Fruit fly (Drosophila melanogaster) whole organism, prepupa: Measurements from ENCODE around the gene CG12951.

Experiments used
- Blimp-1 ChIP-seq: fragments of 200-800 bp; sonication (Bioruptor generic); optimal IDR thresholded peaks from 3 replicates; lab custom pipeline; 2017; ENCODE audit warnings: missing biosample characterization, missing genetic modification characterization, mild to moderate bottlenecking, moderate library complexity, missing genetic modification reagents
- CG10631 ChIP-seq: fragments of 200-800 bp; sonication (Bioruptor generic); optimal IDR thresholded peaks from 2 replicates; lab custom pipeline; 2016; ENCODE audit warnings: missing biosample characterization, missing genetic modification characterization
- CG10669 ChIP-seq: fragments of 200-800 bp; sonication (Bioruptor generic); optimal IDR thresholded peaks from 3 replicates; lab custom pipeline; 2018; ENCODE audit warnings: missing biosample characterization, mild to moderate bottlenecking, missing genetic modification characterization, moderate library complexity
- CG11294 ChIP-seq: fragments of 200-800 bp; sonication (Bioruptor generic); IDR thresholded peaks from 2 replicates; pipeline ENCODE4 v1.3.6; 2022; ENCODE audit warnings: missing biosample characterization, missing genetic modification characterization
- CG11762 ChIP-seq: fragments of 200-800 bp; sonication (Bioruptor generic); optimal IDR thresholded peaks from 3 replicates; lab custom pipeline; 2016; ENCODE audit warnings: missing biosample characterization, missing genetic modification characterization; ENCODE audit not compliant: insufficient read depth
- CG11902 ChIP-seq: fragments of 200-800 bp; sonication (Bioruptor generic); optimal IDR thresholded peaks from 3 replicates; lab custom pipeline; 2016; ENCODE audit warnings: missing biosample characterization, missing genetic modification characterization
- CG15336 ChIP-seq: fragments of 200-800 bp; sonication (Bioruptor generic); IDR thresholded peaks from 2 replicates; pipeline ENCODE4 v1.3.6; 2022; ENCODE audit warnings: missing biosample characterization, missing genetic modification characterization
- CG16779 ChIP-seq: fragments of 200-800 bp; sonication (Bioruptor generic); optimal IDR thresholded peaks from 3 replicates; lab custom pipeline; 2017; ENCODE audit warnings: missing biosample characterization, mild to moderate bottlenecking, missing genetic modification characterization
- CG31627 ChIP-seq: fragments of 200-800 bp; sonication (Bioruptor generic); optimal IDR thresholded peaks from 3 replicates; lab custom pipeline; 2016; ENCODE audit warnings: missing biosample characterization, missing genetic modification characterization
- CG32006 ChIP-seq: fragments of 200-800 bp; sonication (Bioruptor generic); optimal IDR thresholded peaks from 3 replicates; lab custom pipeline; 2017; ENCODE audit warnings: missing biosample characterization, mild to moderate bottlenecking, missing genetic modification characterization
- CG3919 ChIP-seq: fragments of 200-800 bp; sonication (Bioruptor generic); optimal IDR thresholded peaks from 3 replicates; lab custom pipeline; 2016; ENCODE audit warnings: missing biosample characterization, missing genetic modification characterization
- CG6163 ChIP-seq: fragments of 200-800 bp; sonication (Bioruptor generic); IDR thresholded peaks from 3 replicates; pipeline ENCODE4 v1.3.6; 2022; ENCODE audit warnings: missing biosample characterization, missing genetic modification characterization
- CG6276 ChIP-seq: fragments of 200-800 bp; sonication (Bioruptor generic); optimal IDR thresholded peaks from 2 replicates; lab custom pipeline; 2017; ENCODE audit warnings: missing biosample characterization, mild to moderate bottlenecking, missing genetic modification characterization
- CG6792 ChIP-seq: fragments of 200-800 bp; sonication (Bioruptor generic); optimal IDR thresholded peaks from 3 replicates; lab custom pipeline; 2016; ENCODE audit warnings: missing biosample characterization, missing genetic modification characterization
- CG6854 ChIP-seq: fragments of 200-800 bp; sonication (Bioruptor generic); optimal IDR thresholded peaks from 2 replicates; lab custom pipeline; 2017; ENCODE audit warnings: missing biosample characterization, mild to moderate bottlenecking, missing genetic modification characterization
- CG7368 ChIP-seq: fragments of 200-800 bp; sonication (Bioruptor generic); optimal IDR thresholded peaks from 3 replicates; lab custom pipeline; 2016; ENCODE audit warnings: missing biosample characterization, missing genetic modification characterization
- CG8319 ChIP-seq: fragments of 200-800 bp; sonication (Bioruptor generic); optimal IDR thresholded peaks from 3 replicates; lab custom pipeline; 2016; ENCODE audit warnings: missing biosample characterization, missing genetic modification characterization
- Eip75B ChIP-seq: fragments of 200-800 bp; sonication (Bioruptor generic); optimal IDR thresholded peaks from 3 replicates; lab custom pipeline; 2016; ENCODE audit warnings: missing biosample characterization, missing genetic modification characterization
- Eip78C ChIP-seq: fragments of 200-800 bp; sonication (Bioruptor generic); peaks from one replicate; lab custom pipeline; 2016; ENCODE audit warnings: missing biosample characterization, missing genetic modification characterization
- Eip93F ChIP-seq: fragments of 200-800 bp; sonication (Bioruptor generic); optimal IDR thresholded peaks from 2 replicates; lab custom pipeline; 2016; ENCODE audit warnings: missing biosample characterization, mild to moderate bottlenecking, missing genetic modification characterization
- Gug ChIP-seq: fragments of 200-800 bp; sonication (Bioruptor generic); IDR thresholded peaks from 2 replicates; pipeline ENCODE4 v1.3.6; 2022; ENCODE audit warnings: missing biosample characterization, missing genetic modification characterization
- Hr38 ChIP-seq: sonication (Bioruptor generic); optimal IDR thresholded peaks from 2 replicates; lab custom pipeline; 2016; ENCODE audit warnings: missing biosample characterization, missing genetic modification characterization
- Hr39 ChIP-seq: fragments of 200-800 bp; sonication (Bioruptor generic); optimal IDR thresholded peaks from 2 replicates; lab custom pipeline; 2016; ENCODE audit warnings: missing biosample characterization, missing genetic modification characterization
- Hr4 ChIP-seq: fragments of 200-800 bp; sonication (Bioruptor generic); optimal IDR thresholded peaks from 3 replicates; lab custom pipeline; 2016; ENCODE audit warnings: missing biosample characterization, missing genetic modification characterization
- Met ChIP-seq: fragments of 200-800 bp; sonication (Bioruptor generic); optimal IDR thresholded peaks from 3 replicates; lab custom pipeline; 2016; ENCODE audit warnings: missing biosample characterization, missing genetic modification characterization
- Smox ChIP-seq: fragments of 200-800 bp; sonication (Bioruptor generic); optimal IDR thresholded peaks from 3 replicates; lab custom pipeline; 2016; ENCODE audit warnings: missing biosample characterization, missing genetic modification characterization
- Sox14 ChIP-seq: fragments of 200-800 bp; sonication (Bioruptor generic); optimal IDR thresholded peaks from 3 replicates; lab custom pipeline; 2016; ENCODE audit warnings: missing biosample characterization, missing genetic modification characterization
- Sox15 ChIP-seq: fragments of 200-800 bp; sonication (Bioruptor generic); optimal IDR thresholded peaks from 3 replicates; lab custom pipeline; 2016; ENCODE audit warnings: missing biosample characterization, missing genetic modification characterization
- achi ChIP-seq: fragments of 200-800 bp; sonication (Bioruptor generic); optimal IDR thresholded peaks from 3 replicates; lab custom pipeline; 2016; ENCODE audit warnings: missing biosample characterization, missing genetic modification characterization
- acj6 ChIP-seq: fragments of 200-800 bp; sonication (Bioruptor generic); optimal IDR thresholded peaks from 3 replicates; lab custom pipeline; 2016; ENCODE audit warnings: missing biosample characterization, missing genetic modification characterization
- cyc ChIP-seq: fragments of 200-800 bp; sonication (Bioruptor generic); optimal IDR thresholded peaks from 3 replicates; lab custom pipeline; 2016; ENCODE audit warnings: missing biosample characterization, missing genetic modification characterization
- dac ChIP-seq: fragments of 200-800 bp; sonication (Bioruptor generic); optimal IDR thresholded peaks from 2 replicates; lab custom pipeline; 2017; ENCODE audit warnings: missing biosample characterization, mild to moderate bottlenecking, missing genetic modification characterization
- esn ChIP-seq: fragments of 200-800 bp; sonication (Bioruptor generic); optimal IDR thresholded peaks from 2 replicates; lab custom pipeline; 2016; ENCODE audit warnings: missing biosample characterization, mild to moderate bottlenecking, missing genetic modification characterization, moderate library complexity
- fd59A ChIP-seq: fragments of 200-800 bp; sonication (Bioruptor generic); optimal IDR thresholded peaks from 2 replicates; lab custom pipeline; 2017; ENCODE audit warnings: missing biosample characterization, mild to moderate bottlenecking, missing genetic modification characterization, missing genetic modification reagents
- fd85E ChIP-seq: fragments of 200-800 bp; sonication (Bioruptor generic); optimal IDR thresholded peaks from 3 replicates; lab custom pipeline; 2016; ENCODE audit warnings: missing biosample characterization, missing genetic modification characterization
- fkh ChIP-seq: fragments of 200-800 bp; sonication (Bioruptor generic); optimal IDR thresholded peaks from 3 replicates; lab custom pipeline; 2017; ENCODE audit warnings: missing biosample characterization, mild to moderate bottlenecking, missing genetic modification characterization, moderate library complexity
- lz ChIP-seq: fragments of 200-800 bp; sonication (Bioruptor generic); optimal IDR thresholded peaks from 3 replicates; lab custom pipeline; 2016; ENCODE audit warnings: missing biosample characterization, missing genetic modification characterization
- net ChIP-seq: fragments of 200-800 bp; sonication (Bioruptor generic); optimal IDR thresholded peaks from 3 replicates; lab custom pipeline; 2016; ENCODE audit warnings: missing biosample characterization, missing genetic modification characterization
- salr ChIP-seq, 2 experiments: fragments of 200-800 bp; sonication (Bioruptor generic); optimal IDR thresholded peaks; 3 replicates each; lab custom pipeline; 2016 to 2018; ENCODE audit warnings: missing biosample characterization in 2 of 2, missing genetic modification characterization in 2 of 2, mild to moderate bottlenecking in 1 of 2
- spab ChIP-seq: fragments of 200-800 bp; sonication (Bioruptor generic); optimal IDR thresholded peaks from 2 replicates; lab custom pipeline; 2017; ENCODE audit warnings: missing biosample characterization, mild to moderate bottlenecking, missing genetic modification characterization, missing genetic modification reagents
- ss ChIP-seq, 2 experiments: fragments of 200-800 bp; sonication (Bioruptor generic); optimal IDR thresholded peaks; 2 replicates in 1 of 2; 3 replicates in 1 of 2; lab custom pipeline; 2017 to 2018; ENCODE audit warnings: mild to moderate bottlenecking in 2 of 2, missing biosample characterization in 2 of 2, missing genetic modification characterization in 2 of 2, moderate library complexity in 1 of 2
- svp ChIP-seq: fragments of 200-800 bp; sonication (Bioruptor generic); peaks from one replicate; lab custom pipeline; 2016; ENCODE audit warnings: missing biosample characterization, missing genetic modification characterization
- topi ChIP-seq: fragments of 200-800 bp; sonication (Bioruptor generic); optimal IDR thresholded peaks from 3 replicates; lab custom pipeline; 2016; ENCODE audit warnings: missing biosample characterization, missing genetic modification characterization

CG12951 gene

dm6 chr3R:9340425-9341188 lies 10.5 kb upstream of the CG12951 start (continued):
- TF ChIP-seq Met (GFP tag; lab: Kevin White, UChicago) (peak; percentile 79), Sox14 (GFP tag; lab: Kevin White, UChicago) (peak; percentile 78), fkh (peak; percentile 37), CG10669 (GFP tag; lab: Kevin White, UChicago) (peak; percentile 83), CG6792 (GFP tag; lab: Kevin White, UChicago) (peak; percentile 83), Hr39 (GFP tag; lab: Kevin White, UChicago) (peak; percentile 84), ss (GFP tag; optimal IDR thresholded peaks at IDR 0.05; lab: Kevin White, UChicago) (peak; percentile 55 to 67), Blimp-1 (GFP tag; lab: Kevin White, UChicago) (peak; percentile 82), Hr38 (GFP tag; lab: Kevin White, UChicago) (no peak), CG8319 (GFP tag; lab: Kevin White, UChicago) (peak; percentile 75), Sox15 (peak; percentile 77), topi (GFP tag; lab: Kevin White, UChicago) (peak; percentile 72), CG10631 (GFP tag; lab: Kevin White, UChicago) (peak; percentile 85), salr (GFP tag; optimal IDR thresholded peaks at IDR 0.05; lab: Kevin White, UChicago) (peak; percentile 58 to 89), Eip75B (peak; percentile 73), CG6854 (GFP tag; lab: Kevin White, UChicago) (peak; percentile 52), CG16779 (tag; lab: Kevin White, UChicago) (peak; percentile 83), CG3919 (peak; percentile 86), CG7368 (GFP tag; lab: Kevin White, UChicago) (peak; percentile 83), fd59A (peak; percentile 75), lz (GFP tag; lab: Kevin White, UChicago) (peak; percentile 83), achi (GFP tag; lab: Kevin White, UChicago) (peak; percentile 85), Eip78C (GFP tag; lab: Kevin White, UChicago) (peak; percentile 95)

dm6 chr3R:9340076-9340315 lies 9.9 kb upstream of the CG12951 start, which contains the start of gene drn:
drn (plus strand) TSS chr3R:9340216.
- TF ChIP-seq Blimp-1 (GFP tag; lab: Kevin White, UChicago) = no peak
- TF ChIP-seq Eip78C (GFP tag; lab: Kevin White, UChicago) = no peak
- no peak for TF ChIP-seq achi (GFP tag; lab: Kevin White, UChicago)
- no peak for TF ChIP-seq Gug
- no peak for TF ChIP-seq esn (GFP tag; lab: Kevin White, UChicago)
- no peak for TF ChIP-seq CG3919
- no peak for TF ChIP-seq Eip93F (GFP tag; lab: Kevin White, UChicago)
- no peak for TF ChIP-seq CG31627
- TF ChIP-seq acj6 (GFP tag; lab: Kevin White, UChicago) = no peak
- no peak for TF ChIP-seq Eip75B
- no peak for TF ChIP-seq svp (GFP tag; lab: Kevin White, UChicago)
- TF ChIP-seq net (GFP tag; lab: Kevin White, UChicago) = no peak
- TF ChIP-seq spab = no peak
- no peak for TF ChIP-seq CG11294
- no peak for TF ChIP-seq CG16779 (tag; lab: Kevin White, UChicago)
- TF ChIP-seq Smox (GFP tag; lab: Kevin White, UChicago) = no peak
- no peak for TF ChIP-seq fd85E
- TF ChIP-seq CG10631 (GFP tag; lab: Kevin White, UChicago) = no peak
- TF ChIP-seq salr (GFP tag; optimal IDR thresholded peaks at IDR 0.05; lab: Kevin White, UChicago) = no peak
- TF ChIP-seq CG11762 = no peak
- TF ChIP-seq, all 60 proteins: peak for 0

DNA sequence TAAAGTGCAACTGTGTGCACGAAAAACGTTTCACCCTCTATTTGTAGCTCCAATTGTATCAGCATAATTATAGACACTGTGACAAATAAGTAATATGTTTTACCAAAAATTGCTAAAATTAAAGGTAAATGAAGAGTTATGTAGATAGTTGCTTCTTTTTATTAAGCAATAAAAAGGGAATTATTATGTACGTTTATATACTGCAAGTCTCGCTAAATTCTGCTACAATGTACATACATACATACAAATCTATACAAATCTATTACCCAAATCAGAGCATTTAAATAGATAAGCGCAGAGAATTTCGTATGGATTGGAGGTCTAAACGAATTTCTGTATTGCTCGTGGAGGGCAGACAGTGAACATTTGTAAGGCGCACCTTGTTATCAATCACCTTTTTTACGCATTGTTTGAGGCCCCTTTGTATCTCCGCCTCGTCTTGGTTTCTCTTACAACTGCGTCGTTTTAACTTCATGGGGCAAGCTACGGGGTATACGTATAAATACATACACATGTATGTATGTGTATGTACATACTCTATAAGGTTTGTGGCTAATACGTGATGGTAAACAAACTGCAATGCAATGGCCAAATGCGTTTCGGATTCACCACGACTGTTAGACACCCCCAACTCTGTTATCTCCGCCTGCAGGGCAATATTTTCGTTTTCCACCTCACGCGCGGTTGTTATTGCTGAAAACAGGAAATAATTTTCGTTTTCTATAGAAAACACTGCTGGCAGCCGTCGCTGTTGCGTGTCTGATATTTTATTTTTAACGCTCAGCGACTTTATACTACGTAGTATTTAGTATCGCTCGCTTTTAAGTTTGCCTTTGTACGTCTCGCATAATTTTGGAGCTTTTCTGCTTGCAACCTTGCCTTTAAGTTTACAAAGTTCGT lies 9.3 kb upstream of the CG12951 start:
- peak; percentile 68 for TF ChIP-seq Hr39 (GFP tag; lab: Kevin White, UChicago)
- peak; percentile 82 for TF ChIP-seq esn (GFP tag; lab: Kevin White, UChicago)
- TF ChIP-seq cyc (GFP tag; lab: Kevin White, UChicago) = peak; percentile 68
- TF ChIP-seq CG6163 = peak; percentile 56; the same call in 2 of the 3 replicates
- TF ChIP-seq fd85E = peak; percentile 12
- TF ChIP-seq CG31627 = peak; percentile 66
- TF ChIP-seq CG15336 (GFP tag; lab: Robert Waterston, UW) = peak; percentile 87
- peak; percentile 83 for TF ChIP-seq CG6276 (GFP tag; lab: Kevin White, UChicago)
- TF ChIP-seq Sox14 (GFP tag; lab: Kevin White, UChicago) = peak; percentile 72
- peak; percentile 79 for TF ChIP-seq lz (GFP tag; lab: Kevin White, UChicago)
- peak; percentile 85 for TF ChIP-seq CG32006 (GFP tag; lab: Kevin White, UChicago)
- peak; percentile 97 for TF ChIP-seq Eip78C (GFP tag; lab: Kevin White, UChicago)
- TF ChIP-seq CG11762 = peak; percentile 76
- TF ChIP-seq CG11902 (GFP tag; lab: Kevin White, UChicago) = no peak
- peak; percentile 24 for TF ChIP-seq dac
- peak; percentile 37 for TF ChIP-seq CG7368 (GFP tag; lab: Kevin White, UChicago)
- TF ChIP-seq ss (GFP tag; optimal IDR thresholded peaks at IDR 0.05; lab: Kevin White, UChicago) = peak; percentile 27 to 68
- peak; percentile 89 for TF ChIP-seq Hr4
- peak; percentile 78 for TF ChIP-seq Smox (GFP tag; lab: Kevin White, UChicago)
- peak; percentile 65 for TF ChIP-seq spab
